Worm (Caenorhabditis elegans) whole organism, L2 larva: ENCODE results near the gene H04M03.11.

Experiments used
- aly-2 ChIP-seq: fragments of 150-350 bp; optimal IDR thresholded peaks from 2 replicates; lab custom pipeline; 2014; ENCODE audit warnings: missing biosample characterization, missing genetic modification characterization
- ama-1 ChIP-seq: fragments of 150-350 bp; optimal IDR thresholded peaks from 2 replicates; lab custom pipeline; 2018; ENCODE audit warnings: inconsistent platforms
- blmp-1 ChIP-seq: sonication (generic microtip); optimal IDR thresholded peaks from 2 replicates; lab custom pipeline; 2017; ENCODE audit warnings: missing genetic modification characterization, mild to moderate bottlenecking, missing compliant biosample characterization, antibody characterized with exemption, moderate library complexity; ENCODE audit not compliant: insufficient read depth
- elt-3 ChIP-seq: sonication (generic microtip); optimal IDR thresholded peaks from 2 replicates; lab custom pipeline; 2017; ENCODE audit warnings: missing biosample characterization, missing genetic modification characterization
- nhr-11 ChIP-seq: fragments of 150-350 bp; optimal IDR thresholded peaks from 2 replicates; lab custom pipeline; 2014; ENCODE audit warnings: missing biosample characterization, missing genetic modification characterization
- nhr-23 ChIP-seq: fragments of 150-350 bp; optimal IDR thresholded peaks from 2 replicates; lab custom pipeline; 2014; ENCODE audit warnings: missing biosample characterization, missing genetic modification reagents, missing genetic modification characterization
- nhr-25 ChIP-seq: fragments of 150-350 bp; sonication (generic microtip); optimal IDR thresholded peaks from 3 replicates; lab custom pipeline; 2014; ENCODE audit warnings: missing biosample characterization, missing genetic modification characterization
- unc-39 ChIP-seq: fragments of 150-350 bp; optimal IDR thresholded peaks from 2 replicates; lab custom pipeline; 2014; ENCODE audit warnings: missing biosample characterization, missing genetic modification characterization
- unc-62 ChIP-seq: fragments of 150-350 bp; optimal IDR thresholded peaks from 2 replicates; lab custom pipeline; 2014; ENCODE audit warnings: missing biosample characterization, missing genetic modification reagents, missing genetic modification characterization
- zag-1 ChIP-seq: fragments of 150-350 bp; optimal IDR thresholded peaks from 2 replicates; lab custom pipeline; 2014; ENCODE audit warnings: missing biosample characterization, missing genetic modification characterization

DNA sequence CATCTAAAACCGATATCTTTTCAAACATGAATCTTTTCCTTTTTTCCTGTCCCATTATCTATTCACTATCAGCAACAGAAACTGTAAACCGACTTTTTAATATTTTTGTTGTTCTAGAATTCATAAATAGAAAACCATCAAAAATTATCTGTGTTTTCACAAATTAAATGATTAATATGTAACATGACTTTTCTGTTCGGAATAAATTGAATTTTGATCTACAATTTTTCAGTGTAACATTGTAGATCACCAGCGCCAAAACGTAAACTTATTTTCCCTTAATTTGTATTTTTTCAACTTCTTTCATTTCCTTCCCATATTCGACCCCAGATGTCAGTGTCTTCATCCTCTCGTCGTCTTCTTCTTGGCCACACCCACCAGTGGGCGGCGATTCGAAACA lies 6.9 kb upstream of the H04M03.11 start, which contains the start of gene H04M03.3:
- TF ChIP-seq aly-2 (tag; lab: Kevin White, UChicago), result no peak
- TF ChIP-seq unc-62 (GFP tag; lab: Kevin White, UChicago), result no peak
- no peak for TF ChIP-seq nhr-25 (tag; lab: Kevin White, UChicago)
- no peak for TF ChIP-seq ama-1 (lab: Kevin White, UChicago)
- no peak for TF ChIP-seq nhr-11 (tag; lab: Kevin White, UChicago)
- no peak for TF ChIP-seq zag-1 (tag; lab: Kevin White, UChicago)
- no peak for TF ChIP-seq nhr-23 (tag; lab: Kevin White, UChicago)
- TF ChIP-seq blmp-1, result no peak
- no peak for TF ChIP-seq unc-39 (tag; lab: Kevin White, UChicago)
- TF ChIP-seq elt-3 (tag; lab: Kevin White, UChicago), result no peak
